Worm (Caenorhabditis elegans) whole organism, L3 larva: ENCODE results near the gene F37C12.21.

Experiments
- R02D3.7 ChIP-seq: fragments of 150-350 bp; optimal IDR thresholded peaks from 2 replicates; lab custom pipeline; 2014; ENCODE audit warnings: missing biosample characterization, missing genetic modification characterization
- ZK546.5 ChIP-seq: sonication (generic microtip); optimal IDR thresholded peaks from 2 replicates; lab custom pipeline; 2017; ENCODE audit warnings: missing biosample characterization, missing genetic modification characterization
- aly-2 ChIP-seq: fragments of 150-350 bp; optimal IDR thresholded peaks from 2 replicates; lab custom pipeline; 2014; ENCODE audit warnings: missing biosample characterization, missing genetic modification characterization
- ama-1 ChIP-seq: fragments of 150-350 bp; optimal IDR thresholded peaks from 2 replicates; lab custom pipeline; 2018
- ceh-28 ChIP-seq: fragments of 150-350 bp; optimal IDR thresholded peaks from 2 replicates; lab custom pipeline; 2014; ENCODE audit warnings: missing biosample characterization, missing genetic modification reagents, missing genetic modification characterization
- ceh-9 ChIP-seq: sonication (generic microtip); optimal IDR thresholded peaks from 2 replicates; lab custom pipeline; 2018; ENCODE audit warnings: missing biosample characterization, missing genetic modification characterization
- egl-27 ChIP-seq: sonication (generic microtip); optimal IDR thresholded peaks from 4 replicates; lab custom pipeline; 2017; ENCODE audit warnings: missing biosample characterization, missing genetic modification reagents, missing genetic modification characterization
- egl-5 ChIP-seq: fragments of 150-350 bp; optimal IDR thresholded peaks from 2 replicates; lab custom pipeline; 2017; ENCODE audit warnings: missing biosample characterization, missing genetic modification reagents, missing genetic modification characterization, inconsistent platforms
- elt-1 ChIP-seq: fragments of 150-350 bp; optimal IDR thresholded peaks from 2 replicates; lab custom pipeline; 2014; ENCODE audit warnings: missing biosample characterization, missing genetic modification characterization
- elt-2 ChIP-seq: sonication (generic microtip); optimal IDR thresholded peaks from 2 replicates; lab custom pipeline; 2016; ENCODE audit warnings: missing genetic modification reagents, mild to moderate bottlenecking, missing genetic modification characterization, missing compliant biosample characterization
- elt-3 ChIP-seq, 3 experiments: fragments of 150-350 bp in 1 of 3; sonication (generic microtip) in 2 of 3; optimal IDR thresholded peaks; 2 replicates in 2 of 3; 4 replicates in 1 of 3; lab custom pipeline; 2014 to 2017; ENCODE audit warnings: missing biosample characterization in 3 of 3, missing genetic modification characterization in 3 of 3
- eor-1 ChIP-seq, 2 experiments: fragments of 150-350 bp; optimal IDR thresholded peaks; 2 replicates each; lab custom pipeline; 2014 to 2018; ENCODE audit warnings: missing biosample characterization in 2 of 2, missing genetic modification characterization in 2 of 2
- fkh-10 ChIP-seq: sonication (generic microtip); optimal IDR thresholded peaks from 2 replicates; lab custom pipeline; 2017; ENCODE audit warnings: missing biosample characterization, missing genetic modification reagents, missing genetic modification characterization
- fkh-2 ChIP-seq: fragments of 150-350 bp; optimal IDR thresholded peaks from 2 replicates; lab custom pipeline; 2014; ENCODE audit warnings: missing biosample characterization, missing genetic modification reagents, missing genetic modification characterization
- fos-1 ChIP-seq: fragments of 150-350 bp; optimal IDR thresholded peaks from 2 replicates; lab custom pipeline; 2014; ENCODE audit warnings: missing biosample characterization, missing genetic modification characterization
- hmg-11 ChIP-seq: sonication (generic microtip); optimal IDR thresholded peaks from 2 replicates; lab custom pipeline; 2016; ENCODE audit warnings: missing genetic modification characterization, missing compliant biosample characterization
- jun-1 ChIP-seq: fragments of 150-350 bp; optimal IDR thresholded peaks from 2 replicates; lab custom pipeline; 2014; ENCODE audit warnings: missing biosample characterization, missing genetic modification reagents, missing genetic modification characterization
- lin-15B ChIP-seq: fragments of 150-350 bp; optimal IDR thresholded peaks from 2 replicates; lab custom pipeline; 2014; ENCODE audit warnings: missing biosample characterization, missing genetic modification characterization
- lin-39 ChIP-seq: fragments of 150-350 bp; optimal IDR thresholded peaks from 2 replicates; lab custom pipeline; 2018; ENCODE audit warnings: missing biosample characterization, missing genetic modification reagents, missing genetic modification characterization
- lsy-12 ChIP-seq: sonication (generic microtip); optimal IDR thresholded peaks from 2 replicates; lab custom pipeline; 2016; ENCODE audit warnings: mild to moderate bottlenecking, missing genetic modification characterization, missing compliant biosample characterization
- mdl-1 ChIP-seq: fragments of 150-350 bp; optimal IDR thresholded peaks from 2 replicates; lab custom pipeline; 2014; ENCODE audit warnings: missing biosample characterization, missing genetic modification characterization
- mml-1 ChIP-seq: fragments of 150-350 bp; sonication (generic microtip); optimal IDR thresholded peaks from 3 replicates; lab custom pipeline; 2014; ENCODE audit warnings: missing biosample characterization, missing genetic modification characterization
- nfya-1 ChIP-seq: sonication (generic microtip); optimal IDR thresholded peaks from 2 replicates; lab custom pipeline; 2017; ENCODE audit warnings: missing genetic modification characterization, mild to moderate bottlenecking, missing compliant biosample characterization, antibody characterized with exemption, moderate library complexity; ENCODE audit not compliant: insufficient read depth
- nhr-11 ChIP-seq: fragments of 150-350 bp; optimal IDR thresholded peaks from 2 replicates; lab custom pipeline; 2014; ENCODE audit warnings: missing biosample characterization, missing genetic modification characterization
- nhr-12 ChIP-seq: fragments of 150-350 bp; optimal IDR thresholded peaks from 2 replicates; lab custom pipeline; 2014; ENCODE audit warnings: missing biosample characterization, missing genetic modification characterization
- nhr-25 ChIP-seq: sonication (generic microtip); optimal IDR thresholded peaks from 2 replicates; lab custom pipeline; 2017; ENCODE audit warnings: missing biosample characterization, missing genetic modification characterization
- pha-4 ChIP-seq: fragments of 150-350 bp; optimal IDR thresholded peaks from 2 replicates; lab custom pipeline; 2014; ENCODE audit warnings: missing biosample characterization, missing genetic modification reagents, missing genetic modification characterization
- pqm-1 ChIP-seq: fragments of 150-350 bp; optimal IDR thresholded peaks from 2 replicates; lab custom pipeline; 2017; ENCODE audit warnings: missing biosample characterization, missing genetic modification characterization, inconsistent platforms
- skn-1 ChIP-seq: fragments of 150-350 bp; optimal IDR thresholded peaks from 2 replicates; lab custom pipeline; 2014; ENCODE audit warnings: missing biosample characterization, missing genetic modification characterization
- snpc-4 ChIP-seq: fragments of 150-350 bp; optimal IDR thresholded peaks from 2 replicates; lab custom pipeline; 2014; ENCODE audit warnings: missing biosample characterization, missing genetic modification characterization
- unc-39 ChIP-seq: sonication (generic microtip); optimal IDR thresholded peaks from 4 replicates; lab custom pipeline; 2017; ENCODE audit warnings: missing biosample characterization, missing genetic modification characterization
- zag-1 ChIP-seq: fragments of 150-350 bp; optimal IDR thresholded peaks from 2 replicates; lab custom pipeline; 2014; ENCODE audit warnings: missing biosample characterization, missing genetic modification characterization
- ztf-11 ChIP-seq: fragments of 150-350 bp; optimal IDR thresholded peaks from 2 replicates; lab custom pipeline; 2014; ENCODE audit warnings: missing biosample characterization, missing genetic modification characterization

Gene F37C12.21

ce11 chrIII:7165276-7165675, 22.9 kb upstream of the F37C12.21 start:
- TF ChIP-seq mdl-1 (tag; lab: Kevin White, UChicago): no peak
- no peak for TF ChIP-seq ZK546.5
- no peak for TF ChIP-seq ceh-9 (tag; lab: Kevin White, UChicago)
- no peak for TF ChIP-seq elt-3 (tag; optimal IDR thresholded peaks at IDR 0.05; lab: Kevin White, UChicago)
- no peak for TF ChIP-seq zag-1 (tag; lab: Kevin White, UChicago)
- TF ChIP-seq aly-2 (tag; lab: Kevin White, UChicago): no peak
- no peak for TF ChIP-seq R02D3.7 (tag; lab: Kevin White, UChicago)
- no peak for TF ChIP-seq nhr-12
- no peak for TF ChIP-seq eor-1 (tag; optimal IDR thresholded peaks at IDR 0.05; lab: Kevin White, UChicago)
- no peak for TF ChIP-seq nhr-11 (tag; lab: Kevin White, UChicago)
- no peak for TF ChIP-seq snpc-4 (tag; lab: Kevin White, UChicago)
- TF ChIP-seq lin-15B: no peak
- TF ChIP-seq nfya-1 (tag; lab: Kevin White, UChicago): no peak
- no peak for TF ChIP-seq ztf-11 (tag; lab: Kevin White, UChicago)
- no peak for TF ChIP-seq lin-39 (tag; lab: Kevin White, UChicago)

ce11 chrIII:7165816-7166229, 22.3 kb upstream of the F37C12.21 start:
- TF ChIP-seq zag-1 (tag; lab: Kevin White, UChicago) (no peak), hmg-11 (tag; lab: Kevin White, UChicago) (no peak), skn-1 (peak; percentile 72), ZK546.5 (no peak), lsy-12 (tag; lab: Kevin White, UChicago) (peak; percentile 27), pha-4 (peak; percentile 70), lin-15B (peak; percentile 42), aly-2 (tag; lab: Kevin White, UChicago) (no peak), lin-39 (tag; lab: Kevin White, UChicago) (peak; percentile 5), pqm-1 (tag; lab: Kevin White, UChicago) (peak; percentile 97), nfya-1 (tag; lab: Kevin White, UChicago) (peak; percentile 50), ceh-28 (peak; percentile 38), snpc-4 (tag; lab: Kevin White, UChicago) (peak; percentile 37), fos-1 (tag; lab: Kevin White, UChicago) (peak; percentile 18), ama-1 (lab: Kevin White, UChicago) (no peak), jun-1 (peak; percentile 82), egl-5 (peak; percentile 44), mdl-1 (tag; lab: Kevin White, UChicago) (peak; percentile 58), elt-2 (tag; lab: Kevin White, UChicago) (peak; percentile 97), nhr-25 (tag; lab: Kevin White, UChicago) (no peak)

- peak; percentile 74 for TF ChIP-seq lin-15B
- peak; percentile 91 for TF ChIP-seq hmg-11 (tag; lab: Kevin White, UChicago)
- peak; percentile 54 for TF ChIP-seq egl-27
- no peak for TF ChIP-seq lsy-12 (tag; lab: Kevin White, UChicago)
- TF ChIP-seq lin-39 (tag; lab: Kevin White, UChicago): peak; percentile 68
- no peak for TF ChIP-seq nhr-12
- TF ChIP-seq nfya-1 (tag; lab: Kevin White, UChicago): peak; percentile 77
- TF ChIP-seq pqm-1 (tag; lab: Kevin White, UChicago): peak; percentile 65
- TF ChIP-seq mml-1 (tag; lab: Kevin White, UChicago): no peak
- TF ChIP-seq jun-1: no peak
- TF ChIP-seq fkh-10 (GFP tag; lab: Kevin White, UChicago): peak; percentile 23
- TF ChIP-seq snpc-4 (tag; lab: Kevin White, UChicago): no peak
- TF ChIP-seq elt-2 (tag; lab: Kevin White, UChicago): peak; percentile 91
- no peak for TF ChIP-seq elt-1
- no peak for TF ChIP-seq eor-1 (tag; optimal IDR thresholded peaks at IDR 0.05; lab: Kevin White, UChicago)
- peak; percentile 51 for TF ChIP-seq pha-4
- TF ChIP-seq ama-1 (lab: Kevin White, UChicago): no peak
- TF ChIP-seq skn-1: no peak
- no peak for TF ChIP-seq fkh-2 (tag; lab: Kevin White, UChicago)
- no peak for TF ChIP-seq unc-39
- TF ChIP-seq, all 47 proteins: peak for 9
Measured at ce11 chrIII:7166664-7167567, 21.2 kb upstream of the F37C12.21 start.

DNA sequence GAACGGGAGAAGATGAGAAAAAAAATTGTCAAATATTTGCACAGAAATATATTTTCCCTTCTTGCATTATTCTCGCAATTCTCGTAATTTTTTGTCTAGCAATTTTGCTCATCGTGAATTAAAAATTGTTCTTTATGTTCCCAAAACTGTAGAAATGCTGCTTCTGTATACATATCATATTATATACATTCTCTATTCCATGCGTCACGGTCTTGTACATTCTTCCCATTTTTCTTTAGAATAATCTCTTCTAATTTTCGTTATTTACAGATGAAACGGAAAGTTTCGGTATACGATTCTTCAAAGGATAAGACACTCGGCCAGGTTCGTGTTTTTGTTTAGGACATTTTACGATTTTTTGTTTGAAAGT, 20.6 kb upstream of the F37C12.21 start, which contains the start of gene acs-4:
acs-4 (plus strand) TSS at position 271 of the 370 bp plus-strand sequence.
- no peak for TF ChIP-seq ceh-28
- no peak for TF ChIP-seq snpc-4 (tag; lab: Kevin White, UChicago)
- TF ChIP-seq, all 47 proteins: peak for 0
